Fruit fly (Drosophila melanogaster) whole organism, wandering third instar larva: Measurements from ENCODE around the gene mRpL48.

Experiments
- Abd-B ChIP-seq: fragments of >200 bp; optimal IDR thresholded peaks from 2 replicates; lab custom pipeline; 2017; ENCODE audit warnings: missing biosample characterization, missing genetic modification characterization
- Hr78 ChIP-seq: fragments of >200 bp; optimal IDR thresholded peaks from 2 replicates; lab custom pipeline; 2017; ENCODE audit warnings: missing biosample characterization, missing genetic modification characterization
- OdsH ChIP-seq: fragments of 200-800 bp; sonication (Bioruptor generic); optimal IDR thresholded peaks from 2 replicates; lab custom pipeline; 2016; ENCODE audit warnings: missing biosample characterization, mild to moderate bottlenecking, missing genetic modification characterization
- pan ChIP-seq: fragments of >200 bp; optimal IDR thresholded peaks from 2 replicates; lab custom pipeline; 2017
- psq ChIP-seq: fragments of 200-800 bp; sonication (Bioruptor generic); optimal IDR thresholded peaks from 3 replicates; lab custom pipeline; 2017; ENCODE audit warnings: missing biosample characterization, mild to moderate bottlenecking, missing genetic modification characterization, moderate library complexity

dm6 chr2L:1751953-1752352, 41.7 kb downstream of the mRpL48 start, which contains the start of the genes CG17712 and CG17648:
- TF ChIP-seq psq (GFP tag; lab: Kevin White, UChicago) (no peak), pan (lab: Kevin White, UChicago) (no peak), Abd-B (GFP tag; lab: Kevin White, UChicago) (no peak), Hr78 (no peak), OdsH (GFP tag; lab: Kevin White, UChicago) (no peak)
